Worm (Caenorhabditis elegans) whole organism, young adult: ENCODE measurements around the gene npp-26.

Experiments
- B0019.2 ChIP-seq: fragments of 200-800 bp; sonication (Bioruptor generic); conservative IDR thresholded peaks from 2 replicates; pipeline ENCODE4 v1.3.6; 2022; ENCODE audit warnings: missing genetic modification reagents, missing genetic modification characterization, missing compliant biosample characterization
- B0035.1 ChIP-seq: sonication (generic microtip); optimal IDR thresholded peaks from 2 replicates; lab custom pipeline; 2016; ENCODE audit warnings: missing genetic modification characterization, mild to moderate bottlenecking, missing compliant biosample characterization, missing genotype, missing genetic modification reagents
- C17E4.6 ChIP-seq: fragments of 200-800 bp; sonication (Bioruptor generic); IDR thresholded peaks from 2 replicates; pipeline ENCODE4 v1.3.6; 2022; ENCODE audit warnings: missing genetic modification reagents, missing genetic modification characterization, missing compliant biosample characterization
- D2030.7 ChIP-seq: fragments of 200-800 bp; sonication (Bioruptor generic); IDR thresholded peaks from 2 replicates; pipeline ENCODE4 v1.3.6; 2022; ENCODE audit warnings: missing genetic modification reagents, missing genetic modification characterization, missing compliant biosample characterization
- F33H1.4 ChIP-seq: fragments of 200-800 bp; sonication (Bioruptor generic); IDR thresholded peaks from 2 replicates; pipeline ENCODE4 v1.3.6; 2022; ENCODE audit warnings: missing genetic modification reagents, missing genetic modification characterization, missing compliant biosample characterization
- F37B4.10 ChIP-seq: fragments of 200-800 bp; sonication (Bioruptor generic); IDR thresholded peaks from 2 replicates; pipeline ENCODE4 v1.3.6; 2022; ENCODE audit warnings: missing genetic modification characterization, missing compliant biosample characterization
- F57C9.4 ChIP-seq: sonication (generic microtip); optimal IDR thresholded peaks from 2 replicates; lab custom pipeline; 2017; ENCODE audit warnings: mild to moderate bottlenecking, missing genetic modification characterization, missing compliant biosample characterization
- K11D2.4 ChIP-seq: fragments of 200-800 bp; sonication (Bioruptor generic); IDR thresholded peaks from 2 replicates; pipeline ENCODE4 v1.3.6; 2022; ENCODE audit warnings: missing genetic modification reagents, missing genetic modification characterization, missing compliant biosample characterization
- Y56A3A.18 ChIP-seq: fragments of 200-800 bp; sonication (Bioruptor generic); IDR thresholded peaks from 2 replicates; pipeline ENCODE4 v1.3.6; 2022; ENCODE audit warnings: missing genetic modification reagents, missing genetic modification characterization, missing compliant biosample characterization
- ZK185.1 ChIP-seq: sonication (generic microtip); optimal IDR thresholded peaks from 2 replicates; lab custom pipeline; 2016; ENCODE audit warnings: mild to moderate bottlenecking, missing genetic modification characterization, missing compliant biosample characterization; ENCODE audit not compliant: poor library complexity, severe bottlenecking
- akir-1 ChIP-seq: fragments of 200-800 bp; sonication (Bioruptor generic); optimal IDR thresholded peaks from 2 replicates; lab custom pipeline; 2018; ENCODE audit warnings: mild to moderate bottlenecking, missing genetic modification characterization, moderate library complexity, missing compliant biosample characterization
- aptf-2 ChIP-seq: fragments of 200-800 bp; sonication (Bioruptor generic); conservative IDR thresholded peaks from 2 replicates; pipeline ENCODE4 v1.3.6; 2022; ENCODE audit warnings: missing genetic modification reagents, missing genetic modification characterization, missing compliant biosample characterization
- atf-7 ChIP-seq: sonication (generic microtip); optimal IDR thresholded peaks from 2 replicates; lab custom pipeline; 2017; ENCODE audit warnings: mild to moderate bottlenecking, missing genetic modification characterization, missing compliant biosample characterization
- attf-5 ChIP-seq: fragments of 200-800 bp; sonication (Bioruptor generic); optimal IDR thresholded peaks from 2 replicates; lab custom pipeline; 2018; ENCODE audit warnings: mild to moderate bottlenecking, missing genetic modification characterization, missing compliant biosample characterization
- bed-2 ChIP-seq: fragments of 200-800 bp; sonication (Bioruptor generic); IDR thresholded peaks from 2 replicates; pipeline ENCODE4 v1.3.6; 2022; ENCODE audit warnings: missing genetic modification reagents, missing genetic modification characterization, missing compliant biosample characterization
- cebp-1 ChIP-seq, 2 experiments: fragments of 200-800 bp in 1 of 2; sonication (Bioruptor generic) in 1 of 2; sonication (generic microtip) in 1 of 2; IDR thresholded peaks in 1 of 2; optimal IDR thresholded peaks in 1 of 2; 2 replicates each; pipeline versions ENCODE4 v1.3.6 to Lab custom; 2017 to 2022; ENCODE audit warnings: missing compliant biosample characterization in 2 of 2, missing genetic modification characterization in 2 of 2, mild to moderate bottlenecking in 1 of 2, missing genetic modification reagents in 1 of 2, moderate library complexity in 1 of 2
- ceh-27 ChIP-seq: fragments of 200-800 bp; sonication (Bioruptor generic); optimal IDR thresholded peaks from 2 replicates; lab custom pipeline; 2018; ENCODE audit warnings: mild to moderate bottlenecking, missing genetic modification characterization, moderate library complexity, missing compliant biosample characterization
- ceh-91 ChIP-seq: fragments of 200-800 bp; sonication (Bioruptor generic); IDR thresholded peaks from 2 replicates; pipeline ENCODE4 v1.3.6; 2022; ENCODE audit warnings: missing genetic modification reagents, missing genetic modification characterization, missing compliant biosample characterization
- die-1 ChIP-seq: sonication (generic microtip); optimal IDR thresholded peaks from 2 replicates; lab custom pipeline; 2016; ENCODE audit warnings: missing genotype, mild to moderate bottlenecking, missing genetic modification characterization, missing compliant biosample characterization
- dpff-1 ChIP-seq: sonication (generic microtip); optimal IDR thresholded peaks from 2 replicates; lab custom pipeline; 2017; ENCODE audit warnings: mild to moderate bottlenecking, missing genetic modification characterization, missing compliant biosample characterization
- dpl-1 ChIP-seq: fragments of 150-350 bp; optimal IDR thresholded peaks from 2 replicates; lab custom pipeline; 2014; ENCODE audit warnings: missing biosample characterization, missing genetic modification reagents, missing genetic modification characterization
- egl-44 ChIP-seq: fragments of 200-800 bp; sonication (Bioruptor generic); IDR thresholded peaks from 2 replicates; pipeline ENCODE4 v1.3.6; 2022; ENCODE audit warnings: missing genetic modification reagents, missing genetic modification characterization, missing compliant biosample characterization
- hmg-20 ChIP-seq: fragments of 200-800 bp; sonication (Bioruptor generic); IDR thresholded peaks from 2 replicates; pipeline ENCODE4 v1.3.6; 2022; ENCODE audit warnings: missing genetic modification reagents, missing genetic modification characterization, missing compliant biosample characterization
- let-526 ChIP-seq: fragments of 200-800 bp; sonication (Bioruptor generic); IDR thresholded peaks from 2 replicates; pipeline ENCODE4 v1.3.6; 2022; ENCODE audit warnings: missing genetic modification reagents, missing genetic modification characterization, missing compliant biosample characterization
- lin-35 ChIP-seq, 3 experiments: fragments of 150-350 bp in 2 of 3; sonication (generic microtip) in 1 of 3; optimal IDR thresholded peaks; 2 replicates each; lab custom pipeline; 2014 to 2018; ENCODE audit warnings: missing biosample characterization in 3 of 3, missing genetic modification characterization in 3 of 3, missing genetic modification reagents in 3 of 3
- lir-1 ChIP-seq: fragments of 200-800 bp; sonication (Bioruptor generic); conservative IDR thresholded peaks from 2 replicates; pipeline ENCODE4 v1.3.6; 2022; ENCODE audit warnings: missing genetic modification reagents, missing genetic modification characterization, missing compliant biosample characterization
- lsl-1 ChIP-seq: fragments of 200-800 bp; sonication (Bioruptor generic); optimal IDR thresholded peaks from 2 replicates; lab custom pipeline; 2018; ENCODE audit warnings: mild to moderate bottlenecking, missing genetic modification characterization, moderate library complexity, missing compliant biosample characterization
- madf-6 ChIP-seq: fragments of 200-800 bp; sonication (Bioruptor generic); IDR thresholded peaks from 2 replicates; pipeline ENCODE4 v1.3.6; 2022; ENCODE audit warnings: missing genetic modification reagents, missing genetic modification characterization, missing compliant biosample characterization
- madf-8 ChIP-seq: fragments of 200-800 bp; sonication (Bioruptor generic); conservative IDR thresholded peaks from 2 replicates; pipeline ENCODE4 v1.3.6; 2022; ENCODE audit warnings: missing genetic modification reagents, missing genetic modification characterization, missing compliant biosample characterization
- nfya-2 ChIP-seq: fragments of 200-800 bp; sonication (Bioruptor generic); IDR thresholded peaks from 2 replicates; pipeline ENCODE4 v1.3.6; 2022; ENCODE audit warnings: missing genetic modification reagents, missing genetic modification characterization, missing compliant biosample characterization
- nhr-27 ChIP-seq: fragments of 200-800 bp; sonication (Bioruptor generic); optimal IDR thresholded peaks from 2 replicates; lab custom pipeline; 2018; ENCODE audit warnings: mild to moderate bottlenecking, missing genetic modification characterization, moderate library complexity, missing compliant biosample characterization
- nhr-90 ChIP-seq: sonication (generic microtip); optimal IDR thresholded peaks from 2 replicates; lab custom pipeline; 2016; ENCODE audit warnings: missing genotype, mild to moderate bottlenecking, missing genetic modification characterization, missing compliant biosample characterization
- pbrm-1 ChIP-seq: fragments of 200-800 bp; sonication (Bioruptor generic); IDR thresholded peaks from 2 replicates; pipeline ENCODE4 v1.3.6; 2022; ENCODE audit warnings: missing genetic modification reagents, missing genetic modification characterization, missing compliant biosample characterization
- pha-4 ChIP-seq: fragments of 150-350 bp; sonication (generic microtip); optimal IDR thresholded peaks from 2 replicates; lab custom pipeline; 2014; ENCODE audit warnings: missing biosample characterization, missing genetic modification reagents, missing genetic modification characterization
- sdz-38 ChIP-seq: sonication (generic microtip); optimal IDR thresholded peaks from 2 replicates; lab custom pipeline; 2016; ENCODE audit warnings: missing genotype, missing genetic modification characterization, missing compliant biosample characterization
- sea-2 ChIP-seq: fragments of 200-800 bp; sonication (Bioruptor generic); IDR thresholded peaks from 2 replicates; pipeline ENCODE4 v1.3.6; 2022; ENCODE audit warnings: missing genetic modification characterization, missing compliant biosample characterization
- snpc-1.1 ChIP-seq: sonication (generic microtip); optimal IDR thresholded peaks from 2 replicates; lab custom pipeline; 2017; ENCODE audit warnings: missing genetic modification characterization, mild to moderate bottlenecking, missing compliant biosample characterization, antibody characterized with exemption, moderate library complexity, missing genotype, missing genetic modification reagents; ENCODE audit not compliant: insufficient read depth
- snpc-3.4 ChIP-seq: sonication (generic microtip); optimal IDR thresholded peaks from 2 replicates; lab custom pipeline; 2017; ENCODE audit warnings: missing genetic modification characterization, mild to moderate bottlenecking, missing compliant biosample characterization, antibody characterized with exemption, moderate library complexity, missing genotype, missing genetic modification reagents
- snpc-4 ChIP-seq, 5 experiments: fragments of 150-350 bp in 1 of 5; sonication (generic microtip) in 4 of 5; optimal IDR thresholded peaks; 2 replicates each; lab custom pipeline; 2014 to 2018; ENCODE audit warnings: missing genetic modification characterization in 5 of 5, missing biosample characterization in 3 of 5, antibody characterized with exemption in 2 of 5, mild to moderate bottlenecking in 2 of 5, missing compliant biosample characterization in 2 of 5, missing genotype in 2 of 5, moderate library complexity in 2 of 5, missing genetic modification reagents in 1 of 5
- tbp1 ChIP-seq: fragments of 200-800 bp; sonication (Bioruptor generic); optimal IDR thresholded peaks from 2 replicates; lab custom pipeline; 2018; ENCODE audit warnings: mild to moderate bottlenecking, missing genetic modification characterization, missing compliant biosample characterization
- tbx-9 ChIP-seq: sonication (generic microtip); optimal IDR thresholded peaks from 2 replicates; lab custom pipeline; 2016; ENCODE audit warnings: borderline replicate concordance, missing genetic modification characterization, inconsistent platforms, missing compliant biosample characterization
- tlf-1 ChIP-seq: fragments of 200-800 bp; sonication (Bioruptor generic); optimal IDR thresholded peaks from 2 replicates; lab custom pipeline; 2018; ENCODE audit warnings: mild to moderate bottlenecking, missing genetic modification characterization, missing compliant biosample characterization
- unc-130 ChIP-seq: sonication (generic microtip); optimal IDR thresholded peaks from 2 replicates; lab custom pipeline; 2016; ENCODE audit warnings: missing genetic modification reagents, missing genetic modification characterization, missing compliant biosample characterization
- xnd-1 ChIP-seq: sonication (generic microtip); optimal IDR thresholded peaks from 2 replicates; lab custom pipeline; 2016; ENCODE audit warnings: missing genotype, missing genetic modification reagents, missing genetic modification characterization, missing compliant biosample characterization
- zim-3 ChIP-seq: sonication (generic microtip); optimal IDR thresholded peaks from 2 replicates; lab custom pipeline; 2017; ENCODE audit warnings: mild to moderate bottlenecking, missing genetic modification characterization, moderate library complexity, missing compliant biosample characterization
- ztf-26 ChIP-seq: sonication (generic microtip); optimal IDR thresholded peaks from 2 replicates; lab custom pipeline; 2017; ENCODE audit warnings: missing genetic modification characterization, missing compliant biosample characterization
- ztf-28 ChIP-seq: fragments of 200-800 bp; sonication (Bioruptor generic); IDR thresholded peaks from 2 replicates; pipeline ENCODE4 v1.3.6; 2022; ENCODE audit warnings: missing genetic modification reagents, missing genetic modification characterization, missing compliant biosample characterization

The npp-26 gene

ce11 chrIV:4751814-4752213 lies 12.7 kb upstream of the npp-26 start, which contains the start of gene Y17G9B.4:
TSS of gene Y17G9B.4 (plus strand) at chrIV:4752119.
- TF ChIP-seq pha-4 (tag; lab: Kevin White, UChicago) (no peak), C17E4.6 (GFP tag; lab: Robert Waterston, UW) (no peak), akir-1 (GFP tag; lab: Kevin White, UChicago) (no peak), lsl-1 (peak; percentile 91), egl-44 (no peak), snpc-4 (GFP tag; optimal IDR thresholded peaks at IDR 0.05; lab: Kevin White, UChicago) (no peak), snpc-4 (tag; optimal IDR thresholded peaks at IDR 0.05; lab: Kevin White, UChicago) (peak in 2 of 4 experiments; percentile 25 to 52), cebp-1 (GFP tag; IDR thresholded peaks at IDR 0.05; lab: Robert Waterston, UW) (no peak), cebp-1 (tag; optimal IDR thresholded peaks at IDR 0.05; lab: Kevin White, UChicago) (no peak), sdz-38 (no peak), lir-1 (no peak), B0035.1 (tag; lab: Kevin White, UChicago) (no peak), ceh-91 (no peak), tbp1 (GFP tag; lab: Kevin White, UChicago) (peak; percentile 17), nhr-27 (no peak), Y56A3A.18 (GFP tag; lab: Robert Waterston, UW) (no peak), bed-2 (no peak), F57C9.4 (no peak), madf-8 (GFP tag; lab: Robert Waterston, UW) (peak; percentile 42), hmg-20 (GFP tag; lab: Robert Waterston, UW) (no peak), sea-2 (GFP tag; lab: Robert Waterston, UW) (no peak), snpc-1.1 (tag; lab: Kevin White, UChicago) (no peak), let-526 (GFP tag; lab: Robert Waterston, UW) (no peak), snpc-3.4 (no peak), dpl-1 (no peak), atf-7 (no peak), ceh-27 (GFP tag; lab: Kevin White, UChicago) (no peak), unc-130 (GFP tag; lab: Kevin White, UChicago) (no peak), madf-6 (peak; percentile 83), tlf-1 (GFP tag; lab: Kevin White, UChicago) (no peak), K11D2.4 (GFP tag; lab: Robert Waterston, UW) (no peak), nfya-2 (no peak), xnd-1 (peak; percentile 86), zim-3 (no peak), F33H1.4 (GFP tag; lab: Robert Waterston, UW) (peak; percentile 90), aptf-2 (GFP tag; lab: Robert Waterston, UW) (no peak), pbrm-1 (no peak), ZK185.1 (tag; lab: Kevin White, UChicago) (no peak), ztf-28 (GFP tag; lab: Robert Waterston, UW) (no peak), B0019.2 (GFP tag; lab: Robert Waterston, UW) (no peak), ztf-26 (tag; lab: Kevin White, UChicago) (no peak), die-1 (tag; lab: Kevin White, UChicago) (no peak), dpff-1 (tag; lab: Kevin White, UChicago) (no peak), F37B4.10 (GFP tag; lab: Robert Waterston, UW) (no peak), lin-35 (GFP tag; optimal IDR thresholded peaks at IDR 0.05; lab: Kevin White, UChicago) (no peak), D2030.7 (peak; percentile 53), attf-5 (GFP tag; lab: Kevin White, UChicago) (no peak), tbx-9 (tag; lab: Kevin White, UChicago) (no peak), nhr-90 (tag; lab: Kevin White, UChicago) (no peak)
